Worm (Caenorhabditis elegans): ENCODE measurements around the gene sre-45.

The sre-45 gene

ce11 chrII:13521179-13521616 is 3.5 kb downstream of the sre-45 start:
- TF ChIP-seq nhr-11 (tag; optimal IDR thresholded peaks at IDR 0.05) (no peak), unc-55 (GFP tag; optimal IDR thresholded peaks at IDR 0.05) (no peak), elt-4 (tag; optimal IDR thresholded peaks at IDR 0.05) (no peak), lim-6 (tag; optimal IDR thresholded peaks at IDR 0.05) (no peak), zip-5 (tag; optimal IDR thresholded peaks at IDR 0.05) (no peak), C08G9.2 (tag; optimal IDR thresholded peaks at IDR 0.05) (no peak), rnt-1 (tag; optimal IDR thresholded peaks at IDR 0.05) (no peak), gmeb-2 (tag; optimal IDR thresholded peaks at IDR 0.05) (no peak), hlh-8 (tag; optimal IDR thresholded peaks at IDR 0.05) (no peak), mec-3 (tag; optimal IDR thresholded peaks at IDR 0.05; ENCODE audit: borderline replicate concordance) (no peak)

- TF ChIP-seq tbx-2 (tag; optimal IDR thresholded peaks at IDR 0.05) = no peak
- TF ChIP-seq hlh-6 (tag; optimal IDR thresholded peaks at IDR 0.05) = no peak
- TF ChIP-seq pha-4 (tag; optimal IDR thresholded peaks at IDR 0.05) = no peak
- no peak for TF ChIP-seq unc-3 (GFP tag; conservative IDR thresholded peaks at IDR 0.05)
- no peak for TF ChIP-seq unc-3 (tag; optimal IDR thresholded peaks at IDR 0.05)
- TF ChIP-seq ceh-24 (tag; optimal IDR thresholded peaks at IDR 0.05) = no peak
- TF ChIP-seq ttx-3 (tag; optimal IDR thresholded peaks at IDR 0.05) = no peak
- TF ChIP-seq mec-3 (tag; optimal IDR thresholded peaks at IDR 0.05; ENCODE audit: borderline replicate concordance) = no peak
- no peak for TF ChIP-seq unc-86 (tag; optimal IDR thresholded peaks at IDR 0.05)
- no peak for TF ChIP-seq fkh-10 (GFP tag; optimal IDR thresholded peaks at IDR 0.05)
- TF ChIP-seq ama-1 (optimal IDR thresholded peaks at IDR 0.05) = no peak
- TF ChIP-seq sdc-2 (tag; optimal IDR thresholded peaks at IDR 0.05) = no peak
- no peak for TF ChIP-seq C08G9.2 (tag; optimal IDR thresholded peaks at IDR 0.05)
- no peak for TF ChIP-seq C38D4.7 (GFP tag; optimal IDR thresholded peaks at IDR 0.05)
Measured at ce11 chrII:13521977-13522404, 4.3 kb downstream of the sre-45 start.

- TF ChIP-seq che-1 (tag; optimal IDR thresholded peaks at IDR 0.05) (no peak), ets-4 (tag; optimal IDR thresholded peaks at IDR 0.05) (no peak), Y22D7AL.16 (tag; optimal IDR thresholded peaks at IDR 0.05) (no peak)
Measured at ce11 chrII:13529131-13529530, 11.4 kb downstream of the sre-45 start.

ce11 chrII:13530657-13531056 is 13.0 kb downstream of the sre-45 start:
- TF ChIP-seq dve-1 (tag; optimal IDR thresholded peaks at IDR 0.05) (no peak), C38D4.7 (GFP tag; optimal IDR thresholded peaks at IDR 0.05) (no peak), sox-2 (GFP tag; IDR thresholded peaks at IDR 0.05) (no peak), elt-4 (tag; optimal IDR thresholded peaks at IDR 0.05) (no peak), hlh-15 (tag; optimal IDR thresholded peaks at IDR 0.05) (no peak), pag-3 (tag; optimal IDR thresholded peaks at IDR 0.05; ENCODE audit: borderline replicate concordance) (no peak), ceh-9 (tag; optimal IDR thresholded peaks at IDR 0.05) (no peak), unc-3 (GFP tag; conservative IDR thresholded peaks at IDR 0.05) (no peak), unc-3 (tag; optimal IDR thresholded peaks at IDR 0.05) (no peak), eyg-1 (tag; optimal IDR thresholded peaks at IDR 0.05) (no peak), tbx-7 (tag; optimal IDR thresholded peaks at IDR 0.05) (no peak), nfya-1 (tag; optimal IDR thresholded peaks at IDR 0.05) (no peak), syd-9 (tag; optimal IDR thresholded peaks at IDR 0.05) (no peak), ceh-24 (tag; optimal IDR thresholded peaks at IDR 0.05) (no peak), K09A11.1 (tag; optimal IDR thresholded peaks at IDR 0.05; ENCODE audit: insufficient read depth) (no peak)

- TF ChIP-seq lin-11 (tag; optimal IDR thresholded peaks at IDR 0.05) = no peak
- no peak for TF ChIP-seq ceh-19 (GFP tag; optimal IDR thresholded peaks at IDR 0.05)
- TF ChIP-seq tbx-7 (tag; optimal IDR thresholded peaks at IDR 0.05) = no peak
- no peak for TF ChIP-seq hlh-6 (tag; optimal IDR thresholded peaks at IDR 0.05)
- TF ChIP-seq pha-4 (tag; optimal IDR thresholded peaks at IDR 0.05) = no peak
- TF ChIP-seq madf-2 (tag; optimal IDR thresholded peaks at IDR 0.05) = no peak
- TF ChIP-seq unc-42 (tag; optimal IDR thresholded peaks at IDR 0.05) = no peak
- no peak for TF ChIP-seq rnt-1 (tag; optimal IDR thresholded peaks at IDR 0.05)
- TF ChIP-seq sdc-2 (tag; optimal IDR thresholded peaks at IDR 0.05) = no peak
- TF ChIP-seq ceh-30 (tag; optimal IDR thresholded peaks at IDR 0.05) = no peak
- TF ChIP-seq ahr-1 (tag; optimal IDR thresholded peaks at IDR 0.05) = no peak
- TF ChIP-seq ceh-2 (tag; optimal IDR thresholded peaks at IDR 0.05) = no peak
- TF ChIP-seq nhr-11 (tag; optimal IDR thresholded peaks at IDR 0.05) = no peak
- TF ChIP-seq ceh-31 (tag; optimal IDR thresholded peaks at IDR 0.05) = no peak
- TF ChIP-seq dmd-4 (tag; optimal IDR thresholded peaks at IDR 0.05; ENCODE audit: borderline replicate concordance) = no peak
- no peak for TF ChIP-seq fkh-6 (tag; optimal IDR thresholded peaks at IDR 0.05)
Measured at ce11 chrII:13531118-13531517, 13.4 kb downstream of the sre-45 start, which contains the start of gene snx-14. TSS of gene snx-14 (minus strand) at chrII:13531218.

All from whole organism, late embryonic.